Worm (Caenorhabditis elegans) whole organism, mixed stage, embryonic: ENCODE measurements around the gene pqn-96.

Experiments
- M03D4.4 ChIP-seq: sonication (generic microtip); optimal IDR thresholded peaks from 2 replicates; lab custom pipeline; 2017; ENCODE audit warnings: mild to moderate bottlenecking, missing genetic modification characterization, missing compliant biosample characterization
- bed-3 ChIP-seq: fragments of 200-800 bp; sonication (Bioruptor generic); optimal IDR thresholded peaks from 3 replicates; lab custom pipeline; 2018; ENCODE audit warnings: mild to moderate bottlenecking, missing genetic modification characterization, moderate library complexity, missing compliant biosample characterization
- blmp-1 ChIP-seq: fragments of 150-350 bp; optimal IDR thresholded peaks from 2 replicates; lab custom pipeline; 2014; ENCODE audit warnings: missing biosample characterization, missing genetic modification characterization
- ceh-39 ChIP-seq: fragments of 150-350 bp; optimal IDR thresholded peaks from 2 replicates; lab custom pipeline; 2014; ENCODE audit warnings: missing biosample characterization, missing genetic modification characterization
- ceh-43 ChIP-seq: fragments of 200-800 bp; sonication (Bioruptor generic); optimal IDR thresholded peaks from 2 replicates; lab custom pipeline; 2018; ENCODE audit warnings: mild to moderate bottlenecking, missing genetic modification characterization, moderate library complexity, missing compliant biosample characterization
- ceh-83 ChIP-seq: fragments of 200-800 bp; sonication (Bioruptor generic); optimal IDR thresholded peaks from 2 replicates; lab custom pipeline; 2018; ENCODE audit warnings: mild to moderate bottlenecking, missing genetic modification characterization, missing compliant biosample characterization
- ces-1 ChIP-seq: fragments of 150-350 bp; optimal IDR thresholded peaks from 2 replicates; lab custom pipeline; 2014; ENCODE audit warnings: missing biosample characterization, missing genetic modification reagents, missing genetic modification characterization
- cnd-1 ChIP-seq: fragments of 200-800 bp; sonication (Bioruptor generic); optimal IDR thresholded peaks from 2 replicates; lab custom pipeline; 2018; ENCODE audit warnings: mild to moderate bottlenecking, missing genetic modification characterization, missing compliant biosample characterization
- drap-1 ChIP-seq: fragments of 200-800 bp; sonication (Bioruptor generic); optimal IDR thresholded peaks from 3 replicates; lab custom pipeline; 2018; ENCODE audit warnings: mild to moderate bottlenecking, missing genetic modification characterization, missing compliant biosample characterization
- elt-1 ChIP-seq: sonication (generic microtip); optimal IDR thresholded peaks from 2 replicates; lab custom pipeline; 2017; ENCODE audit warnings: missing genetic modification characterization, mild to moderate bottlenecking, missing compliant biosample characterization, antibody characterized with exemption, moderate library complexity, borderline replicate concordance; ENCODE audit not compliant: insufficient read depth
- elt-3 ChIP-seq: fragments of 150-350 bp; optimal IDR thresholded peaks from 2 replicates; lab custom pipeline; 2014; ENCODE audit warnings: missing biosample characterization, missing genetic modification characterization
- flh-1 ChIP-seq: fragments of 200-800 bp; sonication (Bioruptor generic); optimal IDR thresholded peaks from 2 replicates; lab custom pipeline; 2018; ENCODE audit warnings: mild to moderate bottlenecking, missing genetic modification characterization, moderate library complexity, missing compliant biosample characterization
- ham-2 ChIP-seq: fragments of 200-800 bp; sonication (Bioruptor generic); optimal IDR thresholded peaks from 2 replicates; lab custom pipeline; 2018; ENCODE audit warnings: mild to moderate bottlenecking, missing genetic modification characterization, missing compliant biosample characterization
- hlh-1 ChIP-seq: fragments of 150-350 bp; optimal IDR thresholded peaks from 2 replicates; lab custom pipeline; 2014; ENCODE audit warnings: missing biosample characterization, missing genetic modification reagents, missing genetic modification characterization
- lin-13 ChIP-seq: fragments of 150-350 bp; optimal IDR thresholded peaks from 2 replicates; lab custom pipeline; 2014; ENCODE audit warnings: missing biosample characterization, missing genetic modification characterization
- lin-32 ChIP-seq: fragments of 200-800 bp; sonication (Bioruptor generic); optimal IDR thresholded peaks from 2 replicates; lab custom pipeline; 2018; ENCODE audit warnings: mild to moderate bottlenecking, missing genetic modification characterization, missing compliant biosample characterization
- lsy-2 ChIP-seq: fragments of 150-350 bp; optimal IDR thresholded peaks from 2 replicates; lab custom pipeline; 2014; ENCODE audit warnings: missing biosample characterization, missing genetic modification characterization
- mab-5 ChIP-seq: fragments of 150-350 bp; optimal IDR thresholded peaks from 2 replicates; lab custom pipeline; 2014; ENCODE audit warnings: missing biosample characterization, missing genetic modification characterization
- mep-1 ChIP-seq: fragments of 150-350 bp; optimal IDR thresholded peaks from 2 replicates; lab custom pipeline; 2017; ENCODE audit warnings: missing biosample characterization, missing genetic modification reagents, missing genetic modification characterization, inconsistent platforms
- mls-2 ChIP-seq: sonication (generic microtip); optimal IDR thresholded peaks from 2 replicates; lab custom pipeline; 2016; ENCODE audit warnings: mild to moderate bottlenecking, missing genetic modification characterization, moderate library complexity, missing compliant biosample characterization
- nhr-12 ChIP-seq: fragments of 150-350 bp; optimal IDR thresholded peaks from 2 replicates; lab custom pipeline; 2014; ENCODE audit warnings: missing biosample characterization, missing genetic modification characterization
- nhr-2 ChIP-seq: fragments of 150-350 bp; optimal IDR thresholded peaks from 2 replicates; lab custom pipeline; 2014; ENCODE audit warnings: missing biosample characterization, missing genetic modification characterization
- nhr-237 ChIP-seq: fragments of 150-350 bp; optimal IDR thresholded peaks from 2 replicates; lab custom pipeline; 2014; ENCODE audit warnings: missing biosample characterization, missing genetic modification characterization
- nhr-28 ChIP-seq: fragments of 150-350 bp; optimal IDR thresholded peaks from 2 replicates; lab custom pipeline; 2014; ENCODE audit warnings: missing biosample characterization, missing genetic modification characterization
- nhr-76 ChIP-seq: sonication (generic microtip); optimal IDR thresholded peaks from 2 replicates; lab custom pipeline; 2017; ENCODE audit warnings: missing biosample characterization, missing genetic modification characterization
- pha-4 ChIP-seq: fragments of 150-350 bp; optimal IDR thresholded peaks from 2 replicates; lab custom pipeline; 2018; ENCODE audit warnings: missing biosample characterization, missing genetic modification reagents, missing genetic modification characterization
- sem-2 ChIP-seq: fragments of 200-800 bp; sonication (Bioruptor generic); optimal IDR thresholded peaks from 2 replicates; lab custom pipeline; 2018; ENCODE audit warnings: mild to moderate bottlenecking, missing genetic modification characterization, missing compliant biosample characterization
- snpc-4 ChIP-seq: fragments of 150-350 bp; optimal IDR thresholded peaks from 2 replicates; lab custom pipeline; 2014; ENCODE audit warnings: missing biosample characterization, missing genetic modification characterization
- sptf-1 ChIP-seq: sonication (generic microtip); optimal IDR thresholded peaks from 2 replicates; lab custom pipeline; 2017; ENCODE audit warnings: mild to moderate bottlenecking, missing genetic modification characterization, moderate library complexity, missing compliant biosample characterization
- tbx-8 ChIP-seq: fragments of 200-800 bp; sonication (Bioruptor generic); optimal IDR thresholded peaks from 2 replicates; lab custom pipeline; 2018; ENCODE audit warnings: mild to moderate bottlenecking, missing genetic modification characterization, moderate library complexity, missing compliant biosample characterization
- unc-120 ChIP-seq: sonication (generic microtip); optimal IDR thresholded peaks from 2 replicates; lab custom pipeline; 2017; ENCODE audit warnings: missing genetic modification characterization, missing compliant biosample characterization; ENCODE audit not compliant: poor library complexity, severe bottlenecking
- unc-39 ChIP-seq: fragments of 150-350 bp; optimal IDR thresholded peaks from 2 replicates; lab custom pipeline; 2014; ENCODE audit warnings: missing biosample characterization, missing genetic modification characterization
- unc-62 ChIP-seq: fragments of 150-350 bp; optimal IDR thresholded peaks from 2 replicates; lab custom pipeline; 2014; ENCODE audit warnings: missing biosample characterization, missing genetic modification reagents, missing genetic modification characterization
- zip-8 ChIP-seq: fragments of 150-350 bp; optimal IDR thresholded peaks from 2 replicates; lab custom pipeline; 2014; ENCODE audit warnings: missing biosample characterization, missing genetic modification characterization
- ztf-11 ChIP-seq: fragments of 150-350 bp; optimal IDR thresholded peaks from 2 replicates; lab custom pipeline; 2014; ENCODE audit warnings: missing biosample characterization, missing genetic modification characterization

The pqn-96 gene

DNA sequence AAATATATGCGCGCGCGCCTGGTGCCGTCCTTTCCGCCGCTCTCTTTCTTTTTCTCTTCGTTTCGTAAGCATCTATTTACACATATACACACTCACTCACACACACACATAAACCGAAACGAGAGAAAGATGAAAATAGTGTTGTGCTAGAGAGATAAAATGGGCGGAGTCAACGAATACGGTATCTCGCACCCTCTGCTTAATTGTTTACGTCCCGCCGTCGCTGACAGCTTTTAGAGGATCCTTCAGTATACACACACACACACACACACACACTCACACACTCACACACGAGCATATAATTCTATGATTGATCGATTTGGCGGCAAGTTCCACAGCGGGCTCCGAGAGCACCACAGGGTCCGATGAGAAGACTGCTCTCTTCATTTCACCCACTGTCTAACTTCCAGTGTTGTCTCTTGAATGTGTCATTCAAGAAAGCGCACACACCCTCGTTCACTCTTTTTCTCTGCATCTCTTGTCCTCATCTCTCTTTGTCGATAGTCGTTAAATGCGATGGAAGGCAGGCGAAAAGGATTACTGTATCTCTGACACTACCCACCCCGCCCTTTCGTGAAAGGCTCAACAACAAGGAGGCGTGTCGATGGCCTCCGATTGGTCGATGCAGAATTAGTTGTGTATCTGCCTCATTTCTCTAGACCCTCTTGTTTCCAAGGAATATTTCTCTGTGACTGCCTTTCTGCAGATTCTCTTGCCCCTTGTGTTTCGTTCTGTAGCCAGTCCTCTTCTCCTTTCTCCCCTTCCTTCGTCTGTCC, 21.8 kb downstream of the pqn-96 start:
- peak; percentile 54 for TF ChIP-seq sptf-1 (tag; lab: Kevin White, UChicago)
- peak; percentile 61 for TF ChIP-seq nhr-12 (tag; lab: Kevin White, UChicago)
- TF ChIP-seq lin-32 (GFP tag; lab: Kevin White, UChicago): no peak
- no peak for TF ChIP-seq snpc-4
- peak; percentile 62 for TF ChIP-seq mep-1 (tag; lab: Kevin White, UChicago)
- TF ChIP-seq bed-3 (GFP tag; lab: Kevin White, UChicago): no peak
- TF ChIP-seq ceh-43 (GFP tag; lab: Kevin White, UChicago): peak; percentile 23
- TF ChIP-seq lin-13: peak; percentile 64
- peak; percentile 98 for TF ChIP-seq unc-62 (GFP tag; lab: Kevin White, UChicago)
- no peak for TF ChIP-seq cnd-1 (tag; lab: Kevin White, UChicago)
- TF ChIP-seq mab-5 (tag; lab: Kevin White, UChicago): peak; percentile 46
- TF ChIP-seq ham-2 (GFP tag; lab: Kevin White, UChicago): peak; percentile 86
- TF ChIP-seq nhr-28 (tag; lab: Kevin White, UChicago): no peak
- TF ChIP-seq ztf-11 (tag; lab: Kevin White, UChicago): peak; percentile 81
- TF ChIP-seq ces-1 (GFP tag; lab: Kevin White, UChicago): peak; percentile 96
- TF ChIP-seq lsy-2 (tag; lab: Kevin White, UChicago): peak; percentile 96
- no peak for TF ChIP-seq zip-8 (tag; lab: Kevin White, UChicago)
- peak; percentile 95 for TF ChIP-seq ceh-39 (tag; lab: Kevin White, UChicago)
- peak; percentile 92 for TF ChIP-seq unc-120 (tag; lab: Kevin White, UChicago)
- TF ChIP-seq elt-1 (tag; lab: Kevin White, UChicago): no peak
- peak; percentile 13 for TF ChIP-seq nhr-2 (tag; lab: Kevin White, UChicago)
- TF ChIP-seq unc-39: peak; percentile 78
- TF ChIP-seq elt-3 (tag; lab: Kevin White, UChicago): no peak
- no peak for TF ChIP-seq sem-2
- TF ChIP-seq blmp-1 (tag; lab: Kevin White, UChicago): no peak
- TF ChIP-seq ceh-83 (GFP tag; lab: Kevin White, UChicago): peak; percentile 61
- peak; percentile 44 for TF ChIP-seq drap-1 (GFP tag; lab: Kevin White, UChicago)
- TF ChIP-seq hlh-1 (tag; lab: Kevin White, UChicago): peak; percentile 45
- no peak for TF ChIP-seq tbx-8 (GFP tag; lab: Kevin White, UChicago)
- TF ChIP-seq nhr-237 (tag; lab: Kevin White, UChicago): peak; percentile 75
- no peak for TF ChIP-seq nhr-76 (tag; lab: Kevin White, UChicago)
- TF ChIP-seq flh-1: no peak
- peak; percentile 91 for TF ChIP-seq pha-4
- TF ChIP-seq M03D4.4: peak; percentile 71
- TF ChIP-seq mls-2: peak; percentile 83
- TF ChIP-seq, all 35 proteins: peak for 22

DNA sequence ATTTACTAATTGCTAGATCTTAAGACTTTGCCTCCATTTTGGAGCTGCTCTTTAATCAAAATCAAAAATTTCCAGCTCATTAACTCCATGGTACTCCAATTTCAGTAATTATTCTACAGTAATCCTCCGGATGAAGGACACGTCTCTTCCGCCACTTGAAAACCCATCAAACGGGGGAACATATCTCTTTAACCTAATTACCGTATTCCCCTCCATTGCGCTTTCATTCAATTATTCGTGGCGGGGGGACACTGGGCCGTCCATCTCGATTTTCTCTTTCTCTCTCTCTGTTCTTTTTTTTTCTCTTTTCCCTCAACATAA, 22.4 kb downstream of the pqn-96 start:
- TF ChIP-seq elt-3 (tag; lab: Kevin White, UChicago) (no peak), nhr-12 (tag; lab: Kevin White, UChicago) (no peak), mab-5 (tag; lab: Kevin White, UChicago) (no peak), ceh-43 (GFP tag; lab: Kevin White, UChicago) (no peak), sem-2 (no peak), nhr-76 (tag; lab: Kevin White, UChicago) (no peak), drap-1 (GFP tag; lab: Kevin White, UChicago) (no peak), zip-8 (tag; lab: Kevin White, UChicago) (no peak), lsy-2 (tag; lab: Kevin White, UChicago) (no peak), blmp-1 (tag; lab: Kevin White, UChicago) (peak; percentile 37), M03D4.4 (no peak), nhr-237 (tag; lab: Kevin White, UChicago) (no peak), ces-1 (GFP tag; lab: Kevin White, UChicago) (peak; percentile 99), cnd-1 (tag; lab: Kevin White, UChicago) (no peak), pha-4 (no peak)

DNA sequence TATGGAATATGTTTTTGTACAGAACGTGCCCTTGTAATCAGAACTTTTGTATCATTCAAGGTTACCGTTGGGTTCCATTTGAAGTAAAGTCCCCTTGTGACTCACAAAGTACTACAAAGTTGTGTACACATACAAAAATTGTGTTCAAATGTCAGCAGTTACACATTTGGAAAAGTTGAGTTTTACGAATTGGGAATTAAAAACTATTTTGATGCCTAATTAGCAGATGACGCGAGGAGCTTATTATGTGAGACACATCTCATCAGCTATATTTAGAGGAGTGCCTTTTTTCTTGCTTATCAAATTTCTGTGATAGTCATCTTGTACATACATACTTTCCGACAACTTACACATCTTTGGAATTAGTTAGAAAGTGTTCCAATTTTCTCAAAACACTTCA, 25.7 kb downstream of the pqn-96 start:
- TF ChIP-seq nhr-12 (tag; lab: Kevin White, UChicago): no peak
- TF ChIP-seq elt-1 (tag; lab: Kevin White, UChicago): no peak
- no peak for TF ChIP-seq ceh-83 (GFP tag; lab: Kevin White, UChicago)
- TF ChIP-seq mep-1 (tag; lab: Kevin White, UChicago): no peak
- TF ChIP-seq snpc-4: no peak
- TF ChIP-seq nhr-28 (tag; lab: Kevin White, UChicago): no peak
- no peak for TF ChIP-seq drap-1 (GFP tag; lab: Kevin White, UChicago)
- TF ChIP-seq cnd-1 (tag; lab: Kevin White, UChicago): no peak
- no peak for TF ChIP-seq flh-1
- no peak for TF ChIP-seq ces-1 (GFP tag; lab: Kevin White, UChicago)
- TF ChIP-seq unc-120 (tag; lab: Kevin White, UChicago): no peak
- TF ChIP-seq nhr-76 (tag; lab: Kevin White, UChicago): no peak
- no peak for TF ChIP-seq zip-8 (tag; lab: Kevin White, UChicago)
- no peak for TF ChIP-seq ceh-43 (GFP tag; lab: Kevin White, UChicago)
